Worm (Caenorhabditis elegans) whole organism, young adult: Measurements from ENCODE around the gene W03C9.6.

ENCODE experiments used
- B0035.1 ChIP-seq: sonication (generic microtip); optimal IDR thresholded peaks from 2 replicates; lab custom pipeline; 2016; ENCODE audit warnings: missing genetic modification characterization, mild to moderate bottlenecking, missing compliant biosample characterization, missing genotype, missing genetic modification reagents
- C06A6.2 ChIP-seq: fragments of 200-800 bp; sonication (Bioruptor generic); conservative IDR thresholded peaks from 2 replicates; pipeline ENCODE4 v1.3.6; 2022; ENCODE audit warnings: missing genetic modification characterization, missing compliant biosample characterization
- akir-1 ChIP-seq: fragments of 200-800 bp; sonication (Bioruptor generic); optimal IDR thresholded peaks from 2 replicates; lab custom pipeline; 2018; ENCODE audit warnings: mild to moderate bottlenecking, missing genetic modification characterization, moderate library complexity, missing compliant biosample characterization
- ama-1 ChIP-seq, 3 experiments: fragments of 150-350 bp in 1 of 3; sonication (generic microtip) in 2 of 3; optimal IDR thresholded peaks; 2 replicates each; lab custom pipeline; 2014 to 2018; ENCODE audit warnings: missing biosample characterization in 2 of 3, missing genetic modification characterization in 2 of 3, missing genetic modification reagents in 2 of 3
- cebp-1 ChIP-seq, 2 experiments: fragments of 200-800 bp in 1 of 2; sonication (Bioruptor generic) in 1 of 2; sonication (generic microtip) in 1 of 2; IDR thresholded peaks in 1 of 2; optimal IDR thresholded peaks in 1 of 2; 2 replicates each; pipeline versions ENCODE4 v1.3.6 to Lab custom; 2017 to 2022; ENCODE audit warnings: missing compliant biosample characterization in 2 of 2, missing genetic modification characterization in 2 of 2, mild to moderate bottlenecking in 1 of 2, missing genetic modification reagents in 1 of 2, moderate library complexity in 1 of 2
- ceh-58 ChIP-seq: fragments of 200-800 bp; sonication (Bioruptor generic); IDR thresholded peaks from 2 replicates; pipeline ENCODE4 v1.3.6; 2022; ENCODE audit warnings: missing genetic modification characterization, missing compliant biosample characterization
- him-1 ChIP-seq: sonication (generic microtip); optimal IDR thresholded peaks from 2 replicates; lab custom pipeline; 2016; ENCODE audit warnings: missing genotype, missing genetic modification reagents, missing genetic modification characterization, missing compliant biosample characterization
- lsl-1 ChIP-seq: fragments of 200-800 bp; sonication (Bioruptor generic); optimal IDR thresholded peaks from 2 replicates; lab custom pipeline; 2018; ENCODE audit warnings: mild to moderate bottlenecking, missing genetic modification characterization, moderate library complexity, missing compliant biosample characterization
- mcd-1 ChIP-seq: fragments of 200-800 bp; sonication (Bioruptor generic); IDR thresholded peaks from 2 replicates; pipeline ENCODE4 v1.3.6; 2022; ENCODE audit warnings: missing genetic modification reagents, missing genetic modification characterization, missing compliant biosample characterization
- repo-1 ChIP-seq: sonication (generic microtip); optimal IDR thresholded peaks from 2 replicates; lab custom pipeline; 2017; ENCODE audit warnings: mild to moderate bottlenecking, missing genetic modification characterization, missing compliant biosample characterization
- snpc-3.4 ChIP-seq: sonication (generic microtip); optimal IDR thresholded peaks from 2 replicates; lab custom pipeline; 2017; ENCODE audit warnings: missing genetic modification characterization, mild to moderate bottlenecking, missing compliant biosample characterization, antibody characterized with exemption, moderate library complexity, missing genotype, missing genetic modification reagents
- unc-62 ChIP-seq: fragments of 150-350 bp; optimal IDR thresholded peaks from 2 replicates; lab custom pipeline; 2014; ENCODE audit warnings: missing biosample characterization, missing genetic modification reagents, missing genetic modification characterization
- ztf-18 ChIP-seq: sonication (generic microtip); optimal IDR thresholded peaks from 2 replicates; lab custom pipeline; 2016; ENCODE audit warnings: missing genotype, mild to moderate bottlenecking, missing genetic modification characterization, missing compliant biosample characterization

DNA sequence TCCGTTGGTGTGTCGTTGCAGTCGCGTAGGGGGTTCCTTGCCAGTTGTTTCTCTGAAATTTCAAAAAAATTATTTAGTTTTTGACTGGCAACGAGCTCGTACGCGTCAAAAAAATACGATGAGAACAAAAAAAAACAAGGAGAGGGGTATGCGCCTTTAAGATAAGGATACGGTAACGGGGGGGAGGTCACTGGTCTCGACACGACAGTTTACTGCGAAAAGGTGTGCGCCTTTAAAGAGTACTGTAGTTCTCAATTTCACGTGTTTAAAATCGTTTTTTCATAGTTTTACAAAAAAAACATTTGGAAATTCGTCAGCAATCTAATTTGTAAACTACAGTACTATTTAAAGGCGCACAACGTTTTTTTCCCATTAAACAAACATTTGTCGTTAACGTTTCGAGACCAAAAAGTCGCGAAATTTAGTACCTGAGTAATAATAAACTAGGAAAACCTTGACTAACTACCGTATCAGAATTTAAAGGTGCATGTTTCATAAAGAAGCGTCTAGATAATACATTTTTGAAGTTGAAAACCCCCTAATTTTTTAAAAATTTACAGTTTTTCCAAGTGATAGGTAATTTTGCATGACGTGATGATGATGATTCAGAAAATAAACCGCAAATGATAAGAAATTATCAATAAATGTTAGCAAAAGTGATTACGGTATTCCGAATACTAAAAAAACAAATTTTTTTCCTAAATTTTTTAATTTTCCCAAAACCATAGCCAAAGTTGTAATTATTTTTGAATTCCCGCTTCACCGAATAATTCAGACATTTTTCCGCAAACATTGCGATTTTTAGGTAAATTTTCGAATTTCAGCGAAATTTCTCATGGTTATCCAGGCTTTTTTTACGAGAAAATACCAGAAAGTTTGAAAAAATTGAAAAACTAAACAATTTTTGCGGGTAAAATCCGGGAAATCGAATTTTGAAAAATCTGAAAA is 20.0 kb downstream of the W03C9.6 start:
- TF ChIP-seq repo-1 (tag; lab: Kevin White, UChicago) (peak; percentile 36), snpc-3.4 (tag; lab: Kevin White, UChicago) (peak; percentile 33), lsl-1 (GFP tag; lab: Kevin White, UChicago) (peak; percentile 89), unc-62 (no peak), ama-1 (optimal IDR thresholded peaks at IDR 0.05; lab: Kevin White, UChicago) (no peak), ama-1 (GFP tag; optimal IDR thresholded peaks at IDR 0.05; lab: Kevin White, UChicago) (no peak), C06A6.2 (GFP tag; lab: Robert Waterston, UW) (no peak), B0035.1 (tag; lab: Kevin White, UChicago) (peak; percentile 33), akir-1 (no peak), ceh-58 (GFP tag; lab: Robert Waterston, UW) (no peak), cebp-1 (GFP tag; IDR thresholded peaks at IDR 0.05; lab: Robert Waterston, UW) (no peak), cebp-1 (tag; optimal IDR thresholded peaks at IDR 0.05; lab: Kevin White, UChicago) (peak; percentile 74), him-1 (no peak), mcd-1 (GFP tag; lab: Robert Waterston, UW) (0 out of 2 replicates have a peak, but pooled peaks have one; percentile 24), ztf-18 (no peak)
